Worm (Caenorhabditis elegans) whole organism, midembryonic: ENCODE measurements around the gene C02G6.3.

Experiments used
- T22C8.4 ChIP-seq: fragments of 200-800 bp; sonication (Bioruptor generic); IDR thresholded peaks from 2 replicates; pipeline ENCODE4 v1.3.6; 2022; ENCODE audit warnings: missing genetic modification characterization, missing compliant biosample characterization
- cog-1 ChIP-seq: sonication (generic microtip); optimal IDR thresholded peaks from 2 replicates; lab custom pipeline; 2016; ENCODE audit warnings: missing genetic modification characterization, missing compliant biosample characterization
- flt-1 ChIP-seq: fragments of 200-800 bp; sonication (Bioruptor generic); IDR thresholded peaks from 2 replicates; pipeline ENCODE4 v1.3.6; 2022; ENCODE audit warnings: missing genetic modification characterization, missing compliant biosample characterization
- klf-2 ChIP-seq: fragments of 200-800 bp; sonication (Bioruptor generic); conservative IDR thresholded peaks from 2 replicates; pipeline ENCODE4 v1.3.6; 2022; ENCODE audit warnings: missing genetic modification reagents, missing genetic modification characterization, missing compliant biosample characterization
- med-1 ChIP-seq: sonication (generic microtip); optimal IDR thresholded peaks from 2 replicates; lab custom pipeline; 2017; ENCODE audit warnings: missing genetic modification characterization, mild to moderate bottlenecking, missing compliant biosample characterization, antibody characterized with exemption, missing genetic modification reagents; ENCODE audit not compliant: insufficient read depth
- ref-1 ChIP-seq: fragments of 200-800 bp; sonication (Bioruptor generic); conservative IDR thresholded peaks from 2 replicates; pipeline ENCODE4 v1.3.6; 2022; ENCODE audit warnings: missing genetic modification reagents, missing genetic modification characterization, missing compliant biosample characterization
- tab-1 ChIP-seq: fragments of 200-800 bp; sonication (Bioruptor generic); IDR thresholded peaks from 2 replicates; pipeline ENCODE4 v1.3.6; 2022; ENCODE audit warnings: missing genetic modification characterization, missing compliant biosample characterization
- ztf-23 ChIP-seq: fragments of 200-800 bp; sonication (Bioruptor generic); IDR thresholded peaks from 2 replicates; pipeline ENCODE4 v1.3.6; 2022; ENCODE audit warnings: missing genetic modification reagents, missing genetic modification characterization, missing compliant biosample characterization
- ztf-29 ChIP-seq: fragments of 200-800 bp; sonication (Bioruptor generic); IDR thresholded peaks from 2 replicates; pipeline ENCODE4 v1.3.6; 2022; ENCODE audit warnings: missing genetic modification reagents, missing genetic modification characterization, missing compliant biosample characterization

The C02G6.3 gene

DNA sequence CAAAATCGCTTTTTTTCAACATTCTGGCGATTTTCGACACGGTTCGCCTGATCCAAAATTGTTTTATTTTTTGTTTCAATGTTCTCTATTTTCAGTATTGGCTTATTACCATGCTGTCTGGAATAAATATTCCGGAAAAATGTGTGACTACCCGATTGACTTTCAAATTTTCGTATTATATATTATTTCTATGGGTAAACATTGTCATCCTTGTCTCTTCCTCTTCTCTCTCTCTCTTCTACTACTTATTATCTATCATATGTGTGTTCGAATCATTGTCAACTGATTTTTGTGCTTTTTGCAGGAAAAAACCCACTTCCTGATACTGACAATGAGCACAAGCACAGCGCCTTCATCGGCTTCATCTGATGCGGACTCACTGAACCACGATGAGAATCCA, 12.9 kb downstream of the C02G6.3 start, which contains the start of gene C04E6.7:
Gene C04E6.7 (plus strand): TSS at position 301 of the 400 bp plus-strand sequence.
- TF ChIP-seq ztf-23 = no peak
- no peak for TF ChIP-seq flt-1 (GFP tag; lab: Robert Waterston, UW)
- no peak for TF ChIP-seq ztf-29 (GFP tag; lab: Robert Waterston, UW)
- TF ChIP-seq cog-1 (tag; lab: Kevin White, UChicago) = no peak
- TF ChIP-seq klf-2 = no peak
- TF ChIP-seq ref-1 (GFP tag; lab: Robert Waterston, UW) = no peak
- TF ChIP-seq med-1 (GFP tag; lab: Kevin White, UChicago) = no peak
- TF ChIP-seq T22C8.4 (GFP tag; lab: Robert Waterston, UW) = no peak
- no peak for TF ChIP-seq tab-1 (GFP tag; lab: Robert Waterston, UW)

DNA sequence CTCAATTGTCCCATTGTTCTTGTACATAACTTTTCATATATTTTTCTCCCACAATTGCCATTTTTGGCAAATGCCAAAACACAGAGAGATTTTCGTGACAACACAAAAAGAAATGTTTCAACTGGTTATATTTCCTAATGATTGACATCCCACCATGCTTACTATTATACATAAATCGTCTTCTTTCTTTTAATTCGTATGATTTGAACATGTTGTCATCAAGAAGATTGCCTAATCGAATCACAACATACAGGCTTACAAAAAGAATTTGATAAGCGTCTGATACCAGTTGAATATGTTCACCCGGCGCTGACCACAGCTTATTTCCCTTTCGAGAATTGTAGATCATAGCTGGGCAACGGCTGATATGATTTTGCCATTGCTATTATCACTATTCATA, 14.9 kb downstream of the C02G6.3 start, which contains the start of gene grd-9:
Gene grd-9 (plus strand): TSS at position 301 of the 400 bp plus-strand sequence.
- TF ChIP-seq med-1 (GFP tag; lab: Kevin White, UChicago) = no peak
- no peak for TF ChIP-seq ztf-23
- no peak for TF ChIP-seq flt-1 (GFP tag; lab: Robert Waterston, UW)
- TF ChIP-seq ztf-29 (GFP tag; lab: Robert Waterston, UW) = no peak
- TF ChIP-seq tab-1 (GFP tag; lab: Robert Waterston, UW) = no peak
- no peak for TF ChIP-seq klf-2

DNA sequence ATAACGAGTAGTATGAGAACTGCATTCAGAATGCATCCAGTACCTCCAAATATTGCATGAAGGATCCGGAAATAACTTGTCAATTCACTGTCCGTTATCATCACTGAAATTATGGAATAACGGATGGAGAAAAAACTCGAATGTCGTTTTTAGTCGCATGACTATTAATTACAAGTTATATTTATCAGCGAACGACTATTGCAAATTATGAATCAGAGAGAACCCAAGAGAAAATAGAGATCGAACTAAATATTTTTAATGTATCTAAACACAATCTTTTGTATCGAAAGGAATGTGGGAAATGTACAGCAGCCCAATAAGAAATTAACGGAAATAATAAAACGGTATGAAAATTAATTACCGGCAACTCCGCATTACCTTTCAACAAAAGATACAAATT, 19.8 kb downstream of the C02G6.3 start, which contains the start of gene srd-16:
Gene srd-16 (minus strand): TSS at position 101 of the 400 bp plus-strand sequence.
- TF ChIP-seq T22C8.4 (GFP tag; lab: Robert Waterston, UW) (no peak), ztf-29 (GFP tag; lab: Robert Waterston, UW) (no peak), tab-1 (GFP tag; lab: Robert Waterston, UW) (no peak), klf-2 (no peak), ztf-23 (no peak), med-1 (GFP tag; lab: Kevin White, UChicago) (no peak), flt-1 (GFP tag; lab: Robert Waterston, UW) (no peak), ref-1 (GFP tag; lab: Robert Waterston, UW) (no peak), cog-1 (tag; lab: Kevin White, UChicago) (no peak)

DNA sequence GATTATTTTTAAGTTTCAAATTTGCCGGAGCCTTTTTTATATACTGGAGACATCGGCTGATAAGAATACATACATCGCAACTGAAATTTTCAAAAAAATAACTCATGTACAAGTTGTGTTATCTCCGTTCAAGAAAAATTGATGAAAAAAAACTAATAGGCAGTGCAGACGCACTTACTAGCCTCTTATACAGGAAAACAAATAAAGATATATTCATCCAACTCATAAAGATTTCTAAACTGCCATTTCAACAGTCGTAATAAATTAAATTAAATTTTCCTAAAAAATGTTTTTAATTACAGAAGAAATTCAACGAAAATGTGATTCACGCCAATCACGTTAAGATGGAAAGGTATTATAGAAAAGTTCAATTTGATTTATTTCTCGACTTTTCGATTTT, 21.7 kb downstream of the C02G6.3 start, which contains the start of gene C04E6.5:
Gene C04E6.5 (plus strand): TSS at position 301 of the 400 bp plus-strand sequence.
- TF ChIP-seq flt-1 (GFP tag; lab: Robert Waterston, UW) (no peak), tab-1 (GFP tag; lab: Robert Waterston, UW) (no peak), ztf-29 (GFP tag; lab: Robert Waterston, UW) (no peak), ztf-23 (no peak), T22C8.4 (GFP tag; lab: Robert Waterston, UW) (no peak), med-1 (GFP tag; lab: Kevin White, UChicago) (no peak), klf-2 (no peak), ref-1 (GFP tag; lab: Robert Waterston, UW) (no peak), cog-1 (tag; lab: Kevin White, UChicago) (no peak)

DNA sequence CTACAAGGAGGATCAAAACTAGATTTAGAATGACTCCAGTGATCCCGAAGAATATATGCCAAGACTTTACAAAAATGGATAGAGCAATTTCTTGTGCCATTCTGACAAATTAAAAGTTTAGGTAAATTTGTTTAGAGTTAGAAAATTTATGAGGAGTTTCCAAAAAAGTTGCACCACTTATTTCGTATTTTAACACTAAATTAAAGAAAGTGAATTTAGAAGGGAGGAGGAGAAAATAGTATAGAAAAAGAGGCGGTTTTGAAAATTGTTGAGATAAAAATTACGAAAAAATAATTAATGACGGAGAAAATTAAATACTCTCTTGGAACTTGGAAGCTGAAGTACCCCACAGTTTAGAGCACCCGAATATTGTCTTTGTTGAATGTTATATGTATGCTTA, 26.1 kb downstream of the C02G6.3 start, which contains the start of gene srd-15:
Gene srd-15 (minus strand): TSS at position 101 of the 400 bp plus-strand sequence.
- no peak for TF ChIP-seq ref-1 (GFP tag; lab: Robert Waterston, UW)
- no peak for TF ChIP-seq ztf-23
- no peak for TF ChIP-seq med-1 (GFP tag; lab: Kevin White, UChicago)
- no peak for TF ChIP-seq cog-1 (tag; lab: Kevin White, UChicago)
- TF ChIP-seq klf-2 = no peak
- no peak for TF ChIP-seq tab-1 (GFP tag; lab: Robert Waterston, UW)
- no peak for TF ChIP-seq ztf-29 (GFP tag; lab: Robert Waterston, UW)
- TF ChIP-seq T22C8.4 (GFP tag; lab: Robert Waterston, UW) = no peak

DNA sequence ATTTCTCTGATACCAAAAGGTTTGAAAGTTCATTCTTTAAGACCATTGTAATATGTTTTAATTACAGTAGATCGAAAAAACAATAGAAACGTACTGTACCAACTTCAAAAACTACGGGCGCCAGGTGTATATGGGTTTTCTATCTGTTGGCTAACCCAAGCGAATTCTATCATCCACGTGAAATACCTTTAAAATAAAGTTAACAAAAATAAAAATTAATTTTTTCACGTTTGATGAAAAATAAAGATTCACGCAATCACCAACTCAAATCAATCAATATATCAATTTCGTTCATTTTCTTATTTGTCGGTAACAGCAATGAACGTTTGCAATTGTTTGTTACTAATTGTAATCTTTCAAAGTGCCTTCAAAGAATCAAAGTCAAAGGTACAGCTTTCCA, 26.9 kb downstream of the C02G6.3 start, which contains the start of gene C04E6.4:
Gene C04E6.4 (plus strand): TSS at position 301 of the 400 bp plus-strand sequence.
- TF ChIP-seq ztf-23 = no peak

DNA sequence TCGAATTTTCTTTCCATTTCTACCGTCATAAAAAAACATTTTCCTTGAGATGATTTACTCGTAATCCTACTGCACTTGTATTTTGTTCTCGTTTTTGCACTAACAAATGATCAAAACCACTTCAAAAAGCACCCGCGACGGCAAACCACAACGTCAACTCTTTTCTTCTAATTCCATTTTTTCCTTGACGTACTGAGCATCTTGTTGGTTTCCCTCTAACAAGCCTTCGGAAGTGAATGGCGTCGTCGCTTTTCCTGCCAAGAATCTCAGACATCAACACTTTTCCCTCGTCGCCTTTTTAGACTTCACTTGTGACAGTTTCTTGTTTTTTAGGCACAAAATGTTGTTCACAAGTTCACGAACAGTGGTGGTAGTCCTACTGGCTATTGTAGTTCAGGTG, 32.3 kb downstream of the C02G6.3 start, which contains the start of gene C04E6.13:
Gene C04E6.13 (plus strand): TSS at position 301 of the 400 bp plus-strand sequence.
- TF ChIP-seq ref-1 (GFP tag; lab: Robert Waterston, UW) (no peak), T22C8.4 (GFP tag; lab: Robert Waterston, UW) (no peak), flt-1 (GFP tag; lab: Robert Waterston, UW) (no peak), cog-1 (tag; lab: Kevin White, UChicago) (no peak), med-1 (GFP tag; lab: Kevin White, UChicago) (no peak), klf-2 (no peak)

DNA sequence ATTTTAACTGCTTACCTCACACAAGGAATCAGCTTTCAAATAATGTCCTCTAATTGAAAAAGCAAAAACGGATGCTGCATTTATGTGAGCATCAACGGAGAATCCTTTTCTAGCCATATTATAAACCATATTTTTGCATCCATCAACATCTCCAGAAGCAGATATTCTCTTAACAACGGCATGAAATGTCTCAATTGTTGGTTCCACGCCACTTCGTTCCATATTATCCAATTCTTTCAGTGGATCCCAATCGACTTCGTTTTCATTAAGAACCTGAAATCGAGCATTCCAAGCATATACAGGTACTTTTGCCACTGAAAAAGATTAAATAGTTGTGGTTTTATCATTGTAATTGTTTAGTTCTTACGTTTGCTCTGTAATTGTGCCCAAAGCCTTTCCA, 36.7 kb downstream of the C02G6.3 start:
- TF ChIP-seq T22C8.4 (GFP tag; lab: Robert Waterston, UW) (no peak), ztf-23 (no peak), klf-2 (no peak), ztf-29 (GFP tag; lab: Robert Waterston, UW) (no peak), ref-1 (GFP tag; lab: Robert Waterston, UW) (no peak), med-1 (GFP tag; lab: Kevin White, UChicago) (no peak), cog-1 (tag; lab: Kevin White, UChicago) (no peak), tab-1 (GFP tag; lab: Robert Waterston, UW) (no peak), flt-1 (GFP tag; lab: Robert Waterston, UW) (no peak)

- TF ChIP-seq ztf-29 (GFP tag; lab: Robert Waterston, UW) = no peak
- no peak for TF ChIP-seq med-1 (GFP tag; lab: Kevin White, UChicago)
- peak; percentile 72; the same call in 1 of the 2 replicates for TF ChIP-seq ztf-23
- peak; percentile 47 for TF ChIP-seq cog-1 (tag; lab: Kevin White, UChicago)
- no peak for TF ChIP-seq ref-1 (GFP tag; lab: Robert Waterston, UW)
- 0 out of 2 replicates have a peak, but pooled peaks have one; percentile 49 for TF ChIP-seq klf-2
- TF ChIP-seq flt-1 (GFP tag; lab: Robert Waterston, UW) = peak; percentile 79
- TF ChIP-seq tab-1 (GFP tag; lab: Robert Waterston, UW) = no peak
- no peak for TF ChIP-seq T22C8.4 (GFP tag; lab: Robert Waterston, UW)
Measured at ce11 chrV:5917707-5918106, 37.5 kb downstream of the C02G6.3 start, which contains the start of gene lrpr-1. Gene lrpr-1 (minus strand): TSS chrV:5917891.
